Fruit fly (Drosophila melanogaster) whole organism, adult: ENCODE measurements around the gene Lsp1beta.

Source experiments
- CG11617 ChIP-seq: fragments of 200-800 bp; sonication (Bioruptor generic); optimal IDR thresholded peaks from 2 replicates; lab custom pipeline; 2017; ENCODE audit warnings: mild to moderate bottlenecking, missing biosample characterization, missing genetic modification reagents, missing genetic modification characterization
- CG12768 ChIP-seq: fragments of 200-800 bp; sonication (Bioruptor generic); optimal IDR thresholded peaks from 2 replicates; lab custom pipeline; 2017; ENCODE audit warnings: missing biosample characterization, missing genetic modification characterization, mild to moderate bottlenecking, moderate library complexity, missing genetic modification reagents
- CG14711 ChIP-seq: fragments of 200-800 bp; sonication (Bioruptor generic); optimal IDR thresholded peaks from 2 replicates; lab custom pipeline; 2018; ENCODE audit warnings: missing biosample characterization, mild to moderate bottlenecking, missing genetic modification characterization, moderate library complexity
- CG1620 ChIP-seq: fragments of 200-800 bp; sonication (Bioruptor generic); optimal IDR thresholded peaks from 2 replicates; lab custom pipeline; 2016; ENCODE audit warnings: missing biosample characterization, missing genetic modification characterization
- CG33017 ChIP-seq: fragments of 200-800 bp; sonication (Bioruptor generic); optimal IDR thresholded peaks from 2 replicates; lab custom pipeline; 2018; ENCODE audit warnings: missing biosample characterization, mild to moderate bottlenecking, missing genetic modification characterization, moderate library complexity
- CG5204 ChIP-seq: fragments of 200-800 bp; sonication (Bioruptor generic); optimal IDR thresholded peaks from 2 replicates; lab custom pipeline; 2016; ENCODE audit warnings: missing biosample characterization, missing genetic modification characterization
- CG7045 ChIP-seq: fragments of 200-800 bp; sonication (Bioruptor generic); optimal IDR thresholded peaks from 2 replicates; lab custom pipeline; 2017; ENCODE audit warnings: missing biosample characterization, mild to moderate bottlenecking, missing genetic modification characterization
- CG7101 ChIP-seq: fragments of 200-800 bp; sonication (Bioruptor generic); optimal IDR thresholded peaks from 2 replicates; lab custom pipeline; 2018; ENCODE audit warnings: missing biosample characterization, mild to moderate bottlenecking, missing genetic modification characterization, moderate library complexity
- Clk ChIP-seq: fragments of 200-800 bp; sonication (Bioruptor generic); optimal IDR thresholded peaks from 2 replicates; lab custom pipeline; 2017; ENCODE audit warnings: missing biosample characterization, missing genetic modification characterization
- Crg-1 ChIP-seq: fragments of 200-800 bp; sonication (Bioruptor generic); optimal IDR thresholded peaks from 2 replicates; lab custom pipeline; 2016; ENCODE audit warnings: missing biosample characterization, missing genetic modification characterization
- Hr96 ChIP-seq: fragments of 200-800 bp; sonication (Bioruptor generic); optimal IDR thresholded peaks from 2 replicates; lab custom pipeline; 2016; ENCODE audit warnings: missing biosample characterization, missing genetic modification characterization
- Mnt ChIP-seq: fragments of 200-800 bp; sonication (Bioruptor generic); optimal IDR thresholded peaks from 2 replicates; lab custom pipeline; 2016; ENCODE audit warnings: missing biosample characterization, mild to moderate bottlenecking, missing genetic modification characterization
- bab1 ChIP-seq: fragments of 200-800 bp; sonication (Bioruptor generic); optimal IDR thresholded peaks from 3 replicates; lab custom pipeline; 2019; ENCODE audit warnings: missing biosample characterization, mild to moderate bottlenecking, missing genetic modification characterization, moderate library complexity
- cic ChIP-seq: fragments of 200-800 bp; sonication (Bioruptor generic); optimal IDR thresholded peaks from 2 replicates; lab custom pipeline; 2017; ENCODE audit warnings: missing biosample characterization, mild to moderate bottlenecking, missing genetic modification characterization, moderate library complexity
- cnc ChIP-seq, 2 experiments: fragments of >200 bp; optimal IDR thresholded peaks; 2 replicates each; lab custom pipeline; 2017
- kay ChIP-seq: fragments of 200-800 bp; sonication (Bioruptor generic); peaks from one replicate; lab custom pipeline; 2016; ENCODE audit warnings: missing biosample characterization, missing genetic modification characterization, borderline replicate concordance
- ovo ChIP-seq: fragments of 200-800 bp; sonication (Bioruptor generic); optimal IDR thresholded peaks from 2 replicates; lab custom pipeline; 2016; ENCODE audit warnings: missing biosample characterization, missing genetic modification characterization
- pad ChIP-seq: fragments of 200-800 bp; sonication (Bioruptor generic); optimal IDR thresholded peaks from 3 replicates; lab custom pipeline; 2017; ENCODE audit warnings: missing biosample characterization, missing genetic modification characterization, mild to moderate bottlenecking, moderate library complexity, missing genetic modification reagents
- tj ChIP-seq: fragments of 200-800 bp; sonication (Bioruptor generic); optimal IDR thresholded peaks from 3 replicates; lab custom pipeline; 2017; ENCODE audit warnings: missing biosample characterization, mild to moderate bottlenecking, missing genetic modification characterization, moderate library complexity
- toe ChIP-seq: fragments of 200-800 bp; sonication (Bioruptor generic); optimal IDR thresholded peaks from 2 replicates; lab custom pipeline; 2016; ENCODE audit warnings: missing biosample characterization, missing genetic modification characterization

Gene Lsp1beta

DNA sequence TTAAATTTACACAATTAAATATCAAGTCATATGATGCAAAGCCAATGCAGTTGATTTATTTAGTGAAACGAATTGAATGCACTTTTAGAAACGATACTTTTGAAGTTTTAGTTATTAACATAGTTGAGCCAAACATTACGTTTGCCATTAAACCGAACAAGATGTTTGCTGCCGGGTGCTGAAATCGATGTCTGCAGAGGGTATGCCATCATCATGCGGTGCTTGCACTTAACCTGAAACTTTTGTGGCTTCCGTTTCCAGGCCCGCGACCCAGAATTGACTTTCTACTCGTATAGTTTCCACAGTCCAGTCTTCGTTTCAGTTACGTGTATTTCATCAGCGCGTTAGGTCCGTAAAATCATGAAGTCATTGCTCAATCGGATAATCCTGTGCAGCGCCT is 21.3 kb upstream of the Lsp1beta start, which contains the start of gene ninaA:
ninaA (plus strand) TSS at position 301 of the 400 bp plus-strand sequence.
- TF ChIP-seq bab1 (GFP tag; lab: Kevin White, UChicago), result no peak
- no peak for TF ChIP-seq Hr96 (GFP tag; lab: Kevin White, UChicago)
- no peak for TF ChIP-seq CG11617 (GFP tag; lab: Kevin White, UChicago)
- TF ChIP-seq CG5204 (GFP tag; lab: Kevin White, UChicago), result no peak
- TF ChIP-seq CG7045 (GFP tag; lab: Kevin White, UChicago), result no peak
- TF ChIP-seq toe (GFP tag; lab: Kevin White, UChicago), result no peak
- no peak for TF ChIP-seq Crg-1 (GFP tag; lab: Kevin White, UChicago)
- no peak for TF ChIP-seq Clk
- TF ChIP-seq pad (GFP tag; lab: Kevin White, UChicago), result no peak
- no peak for TF ChIP-seq ovo
- no peak for TF ChIP-seq kay
- TF ChIP-seq CG12768 (GFP tag; lab: Kevin White, UChicago), result no peak
- TF ChIP-seq CG33017, result no peak
- no peak for TF ChIP-seq cic (GFP tag; lab: Kevin White, UChicago)
- TF ChIP-seq CG1620, result no peak
- no peak for TF ChIP-seq Mnt (GFP tag; lab: Kevin White, UChicago)
- TF ChIP-seq cnc (optimal IDR thresholded peaks at IDR 0.05; lab: Kevin White, UChicago), result no peak
- TF ChIP-seq CG14711 (tag; lab: Kevin White, UChicago), result no peak
- TF ChIP-seq CG7101 (tag; lab: Kevin White, UChicago), result no peak

DNA sequence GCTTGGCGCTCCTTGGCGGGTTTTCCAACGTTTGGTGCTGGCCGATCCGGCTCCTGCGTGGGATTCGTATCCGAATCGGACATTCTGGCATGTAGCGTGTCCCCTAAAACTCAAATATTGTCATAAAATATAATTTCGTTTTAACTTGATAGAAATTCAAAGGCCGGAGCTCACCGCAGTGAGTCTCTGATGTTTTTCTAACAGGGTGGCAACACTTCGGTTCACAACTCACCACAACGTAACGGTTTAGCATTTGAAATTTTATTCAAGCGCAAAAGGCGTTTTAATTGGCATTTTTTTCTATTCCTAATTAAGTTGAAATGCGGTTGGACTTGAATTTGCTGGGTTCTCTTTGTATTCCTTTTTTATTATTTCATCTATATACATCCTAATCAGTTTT is 13.3 kb upstream of the Lsp1beta start, which contains the start of gene CG15824:
CG15824 (minus strand) TSS at position 172 of the 400 bp plus-strand sequence.
- no peak for TF ChIP-seq cnc (optimal IDR thresholded peaks at IDR 0.05; lab: Kevin White, UChicago)
- TF ChIP-seq tj, result no peak
- no peak for TF ChIP-seq ovo
- no peak for TF ChIP-seq CG12768 (GFP tag; lab: Kevin White, UChicago)
- TF ChIP-seq CG33017, result no peak
- TF ChIP-seq CG1620, result no peak
- no peak for TF ChIP-seq Hr96 (GFP tag; lab: Kevin White, UChicago)
- TF ChIP-seq CG5204 (GFP tag; lab: Kevin White, UChicago), result no peak
- TF ChIP-seq pad (GFP tag; lab: Kevin White, UChicago), result no peak
- no peak for TF ChIP-seq CG7045 (GFP tag; lab: Kevin White, UChicago)
- no peak for TF ChIP-seq CG14711 (tag; lab: Kevin White, UChicago)
- TF ChIP-seq Crg-1 (GFP tag; lab: Kevin White, UChicago), result no peak
- TF ChIP-seq CG11617 (GFP tag; lab: Kevin White, UChicago), result no peak
- no peak for TF ChIP-seq kay
- no peak for TF ChIP-seq CG7101 (tag; lab: Kevin White, UChicago)
- TF ChIP-seq Clk, result no peak
- TF ChIP-seq bab1 (GFP tag; lab: Kevin White, UChicago), result no peak

DNA sequence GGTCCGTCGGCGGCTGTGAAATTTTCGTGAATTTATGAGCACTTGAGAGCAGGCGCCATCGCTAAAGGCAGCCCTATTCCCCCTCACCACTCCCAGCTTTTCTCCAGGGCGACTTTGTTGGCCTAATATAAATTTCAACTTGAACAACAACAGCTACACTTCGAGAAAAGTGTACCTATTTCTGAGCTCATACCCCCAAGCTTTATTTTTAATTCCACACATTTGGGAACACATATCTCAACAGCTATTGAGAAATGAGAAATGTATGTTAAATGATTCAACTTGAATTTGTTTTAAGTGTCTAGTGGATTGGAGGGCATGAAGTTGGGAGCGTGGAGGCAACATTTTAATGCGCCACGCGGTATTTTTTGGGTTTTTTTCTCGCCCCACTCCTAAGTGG is 11.6 kb upstream of the Lsp1beta start:
- no peak for TF ChIP-seq CG7045 (GFP tag; lab: Kevin White, UChicago)
- no peak for TF ChIP-seq Mnt (GFP tag; lab: Kevin White, UChicago)
- TF ChIP-seq kay, result no peak
- TF ChIP-seq CG33017, result no peak
- TF ChIP-seq Crg-1 (GFP tag; lab: Kevin White, UChicago), result no peak
- TF ChIP-seq ovo, result no peak
- TF ChIP-seq CG14711 (tag; lab: Kevin White, UChicago), result no peak
- no peak for TF ChIP-seq CG11617 (GFP tag; lab: Kevin White, UChicago)
- TF ChIP-seq toe (GFP tag; lab: Kevin White, UChicago), result no peak
- TF ChIP-seq bab1 (GFP tag; lab: Kevin White, UChicago), result no peak
- TF ChIP-seq CG12768 (GFP tag; lab: Kevin White, UChicago), result no peak
- TF ChIP-seq tj, result no peak
- no peak for TF ChIP-seq CG1620
- no peak for TF ChIP-seq CG5204 (GFP tag; lab: Kevin White, UChicago)
- no peak for TF ChIP-seq Hr96 (GFP tag; lab: Kevin White, UChicago)
- no peak for TF ChIP-seq pad (GFP tag; lab: Kevin White, UChicago)
- TF ChIP-seq cnc (optimal IDR thresholded peaks at IDR 0.05; lab: Kevin White, UChicago), result no peak
- TF ChIP-seq CG7101 (tag; lab: Kevin White, UChicago), result no peak
- TF ChIP-seq cic (GFP tag; lab: Kevin White, UChicago), result no peak
- TF ChIP-seq Clk, result no peak

DNA sequence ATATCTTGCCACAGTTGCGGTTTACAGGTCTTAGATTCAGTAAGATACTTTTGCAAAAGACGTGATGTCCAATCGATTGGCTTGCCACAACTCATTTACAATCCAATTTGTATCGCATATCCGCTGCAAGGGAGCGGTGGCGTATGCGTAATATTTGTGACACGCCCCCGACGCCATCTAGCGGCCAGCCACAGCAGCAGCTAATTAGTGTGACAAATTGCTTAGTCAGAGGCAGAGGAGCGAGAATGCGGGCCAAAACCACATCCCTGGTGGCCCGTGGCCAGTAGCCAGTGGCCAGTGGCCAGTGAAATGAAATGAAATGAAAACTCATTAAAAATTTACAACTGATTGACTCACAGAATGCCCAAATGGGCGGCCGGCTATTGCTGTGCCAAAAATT is 10.5 kb upstream of the Lsp1beta start:
- TF ChIP-seq Hr96 (GFP tag; lab: Kevin White, UChicago) (no peak), CG5204 (GFP tag; lab: Kevin White, UChicago) (no peak), Crg-1 (GFP tag; lab: Kevin White, UChicago) (no peak), CG1620 (no peak), Mnt (GFP tag; lab: Kevin White, UChicago) (no peak), CG7045 (GFP tag; lab: Kevin White, UChicago) (no peak), pad (GFP tag; lab: Kevin White, UChicago) (no peak), Clk (no peak), bab1 (GFP tag; lab: Kevin White, UChicago) (no peak), cic (GFP tag; lab: Kevin White, UChicago) (no peak), ovo (no peak), CG12768 (GFP tag; lab: Kevin White, UChicago) (no peak), tj (no peak), cnc (optimal IDR thresholded peaks at IDR 0.05; lab: Kevin White, UChicago) (no peak), CG11617 (GFP tag; lab: Kevin White, UChicago) (no peak), CG14711 (tag; lab: Kevin White, UChicago) (no peak), CG33017 (no peak)

- TF ChIP-seq CG14711 (tag; lab: Kevin White, UChicago) (no peak), CG12768 (GFP tag; lab: Kevin White, UChicago) (no peak), Mnt (GFP tag; lab: Kevin White, UChicago) (no peak), Hr96 (GFP tag; lab: Kevin White, UChicago) (no peak), tj (no peak), toe (GFP tag; lab: Kevin White, UChicago) (no peak), ovo (no peak), CG33017 (no peak), CG7101 (tag; lab: Kevin White, UChicago) (no peak), CG1620 (no peak), pad (GFP tag; lab: Kevin White, UChicago) (no peak), CG5204 (GFP tag; lab: Kevin White, UChicago) (no peak), cic (GFP tag; lab: Kevin White, UChicago) (no peak), cnc (optimal IDR thresholded peaks at IDR 0.05; lab: Kevin White, UChicago) (no peak)
Observed at dm6 chr2L:889799-890198, 8.5 kb upstream of the Lsp1beta start.
